Worm (Caenorhabditis elegans): ENCODE data around the gene cpin-1.

DNA sequence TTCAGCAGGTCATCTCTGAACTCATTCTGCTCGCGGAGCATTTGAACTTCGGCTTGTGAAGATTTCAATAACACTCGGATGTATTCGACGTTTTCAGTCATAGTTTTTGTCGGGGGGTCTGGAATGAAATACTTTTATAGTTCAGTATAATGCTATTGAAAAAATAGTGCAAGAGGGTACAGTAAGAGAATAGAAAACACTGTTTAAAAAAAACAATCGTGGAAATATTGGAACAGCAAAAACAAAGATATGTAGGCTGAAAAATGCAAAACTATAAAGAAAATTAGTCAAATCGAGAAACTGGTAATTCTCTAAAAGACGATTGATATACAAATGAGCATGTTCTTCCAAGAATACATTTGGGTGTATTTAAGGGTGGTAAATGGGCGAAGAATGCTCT is 42.5 kb upstream of the cpin-1 start, which contains the start of gene F56D5.5:
- no peak for TF ChIP-seq ama-1 (optimal IDR thresholded peaks at IDR 0.05)
- TF ChIP-seq F13C5.2 (tag; optimal IDR thresholded peaks at IDR 0.05) = no peak
- no peak for TF ChIP-seq flt-1 (GFP tag; IDR thresholded peaks at IDR 0.05)
- no peak for TF ChIP-seq hmg-4 (GFP tag; optimal IDR thresholded peaks at IDR 0.05)
- TF ChIP-seq B0310.2 (tag; optimal IDR thresholded peaks at IDR 0.05) = no peak
- TF ChIP-seq hmbx-1 (tag; optimal IDR thresholded peaks at IDR 0.05) = no peak
- no peak for TF ChIP-seq tbx-11 (GFP tag; IDR thresholded peaks at IDR 0.05)
- no peak for TF ChIP-seq hnd-1 (tag; optimal IDR thresholded peaks at IDR 0.05)
- TF ChIP-seq ets-7 (tag; optimal IDR thresholded peaks at IDR 0.05) = no peak
- no peak for TF ChIP-seq pes-1 (GFP tag; IDR thresholded peaks at IDR 0.05)

All from whole organism, early embryonic.